Fruit fly (Drosophila melanogaster) whole organism, embryonic: ENCODE measurements around the gene CG13067.

Source experiments
- CG12659 ChIP-seq: fragments of 200-800 bp; sonication (Bioruptor generic); optimal IDR thresholded peaks from 3 replicates; lab custom pipeline; 2017; ENCODE audit warnings: mild to moderate bottlenecking, missing biosample characterization, missing genetic modification reagents, missing genetic modification characterization
- CG14710 ChIP-seq: fragments of 200-800 bp; sonication (Bioruptor generic); optimal IDR thresholded peaks from 3 replicates; lab custom pipeline; 2019; ENCODE audit warnings: missing biosample characterization, mild to moderate bottlenecking, missing genetic modification characterization, moderate library complexity
- CG34224 ChIP-seq: fragments of 200-800 bp; sonication (Bioruptor generic); IDR thresholded peaks from 3 replicates; pipeline ENCODE4 v1.3.6; 2022; ENCODE audit warnings: missing biosample characterization, missing genetic modification characterization; ENCODE audit not compliant: partially characterized antibody
- CG3995 ChIP-seq: fragments of 200-800 bp; sonication (Bioruptor generic); optimal IDR thresholded peaks from 3 replicates; lab custom pipeline; 2016; ENCODE audit warnings: missing biosample characterization, missing genetic modification characterization
- CG8281 ChIP-seq: fragments of 200-800 bp; sonication (Bioruptor generic); optimal IDR thresholded peaks from 2 replicates; lab custom pipeline; 2018; ENCODE audit warnings: missing biosample characterization, mild to moderate bottlenecking, missing genetic modification characterization, moderate library complexity
- CG8924 ChIP-seq: fragments of 200-800 bp; optimal IDR thresholded peaks from 3 replicates; lab custom pipeline; 2019; ENCODE audit warnings: missing biosample characterization, mild to moderate bottlenecking, missing genetic modification characterization, moderate library complexity
- CTCF ChIP-seq: fragments of 200-800 bp; sonication (Bioruptor generic); optimal IDR thresholded peaks from 2 replicates; lab custom pipeline; 2017; ENCODE audit warnings: missing biosample characterization, mild to moderate bottlenecking, missing genetic modification characterization, moderate library complexity
- Chrac-16 ChIP-seq: fragments of 200-800 bp; sonication (Bioruptor generic); optimal IDR thresholded peaks from 3 replicates; lab custom pipeline; 2016; ENCODE audit warnings: missing biosample characterization, missing genetic modification characterization
- D ChIP-seq, 2 experiments: fragments of 200-800 bp in 1 of 2; fragments of >200 bp in 1 of 2; sonication (Bioruptor generic) in 1 of 2; optimal IDR thresholded peaks; 2 replicates in 1 of 2; 3 replicates in 1 of 2; lab custom pipeline; 2017; ENCODE audit warnings: mild to moderate bottlenecking in 1 of 2, missing biosample characterization in 1 of 2, missing genetic modification characterization in 1 of 2, missing genetic modification reagents in 1 of 2
- Dad ChIP-seq: fragments of 200-800 bp; sonication (Bioruptor generic); optimal IDR thresholded peaks from 3 replicates; lab custom pipeline; 2016; ENCODE audit warnings: missing biosample characterization, missing genetic modification characterization
- Kr ChIP-seq: fragments of 200-800 bp; sonication (Bioruptor generic); optimal IDR thresholded peaks from 2 replicates; lab custom pipeline; 2017; ENCODE audit warnings: missing biosample characterization, mild to moderate bottlenecking, missing genetic modification characterization
- Stat92E ChIP-seq, 3 experiments: fragments of >200 bp in 2 of 3; fragments of 200-800 bp in 1 of 3; sonication (Bioruptor generic) in 1 of 3; optimal IDR thresholded peaks; 2 replicates each; lab custom pipeline; 2017 to 2019; ENCODE audit warnings: missing biosample characterization in 3 of 3, missing genetic modification characterization in 3 of 3, mild to moderate bottlenecking in 1 of 3, moderate library complexity in 1 of 3
- sisA ChIP-seq: fragments of 200-800 bp; sonication (Bioruptor generic); IDR thresholded peaks from 2 replicates; pipeline ENCODE4 v1.3.6; 2022; ENCODE audit warnings: missing biosample characterization, missing genetic modification characterization
- z ChIP-seq: fragments of 200-800 bp; sonication (Bioruptor generic); IDR thresholded peaks from 3 replicates; pipeline ENCODE4 v1.3.6; 2022; ENCODE audit warnings: missing biosample characterization, missing genetic modification characterization

DNA sequence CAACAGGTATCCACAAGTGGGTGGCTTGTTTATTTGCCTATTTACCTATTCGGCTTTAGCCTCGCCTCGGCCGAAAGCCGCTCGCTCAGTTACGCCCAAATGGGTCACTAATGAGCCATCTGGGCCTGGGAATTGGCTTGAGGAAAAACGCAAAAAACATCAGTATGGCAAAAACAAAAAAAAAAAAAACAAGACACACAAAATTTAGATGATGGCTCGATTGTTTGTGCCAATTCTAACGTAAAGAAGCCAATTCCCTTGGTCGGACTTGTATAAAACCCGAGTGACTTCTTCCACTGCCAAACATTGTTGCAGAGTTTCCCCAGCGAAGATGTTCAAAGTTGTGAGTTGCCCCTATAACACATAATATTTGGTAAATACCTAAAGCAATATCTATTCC, 30.1 kb downstream of the CG13067 start, which contains the start of gene CG4982:
- TF ChIP-seq Kr (GFP tag; lab: Kevin White, UChicago) (no peak), z (no peak), CG8924 (tag; lab: Kevin White, UChicago) (no peak), Dad (GFP tag; lab: Kevin White, UChicago) (no peak), Stat92E (GFP tag; optimal IDR thresholded peaks at IDR 0.05; lab: Kevin White, UChicago) (no peak), CG14710 (tag; lab: Kevin White, UChicago) (no peak), CG34224 (no peak), Chrac-16 (no peak), CG3995 (GFP tag; lab: Kevin White, UChicago) (no peak), CTCF (GFP tag; lab: Kevin White, UChicago) (no peak), D (optimal IDR thresholded peaks at IDR 0.05; lab: Kevin White, UChicago) (no peak), D (GFP tag; optimal IDR thresholded peaks at IDR 0.05; lab: Kevin White, UChicago) (no peak), CG12659 (GFP tag; lab: Kevin White, UChicago) (no peak), sisA (GFP tag; lab: Robert Waterston, UW) (no peak), CG8281 (tag; lab: Kevin White, UChicago) (no peak)
